Fruit fly (Drosophila melanogaster) whole organism, embryonic: ENCODE measurements around the gene Irk1.
A peak's percentile ranks its signal among the peaks of the same experiment; 100 is the strongest.

ENCODE experiments used
- ATbp ChIP-seq: fragments of 200-800 bp; sonication (Bioruptor generic); optimal IDR thresholded peaks from 2 replicates; lab custom pipeline; 2017; ENCODE audit warnings: missing biosample characterization, mild to moderate bottlenecking, missing genetic modification characterization, missing genetic modification reagents
- Atf3 ChIP-seq: fragments of 200-800 bp; sonication (Bioruptor generic); optimal IDR thresholded peaks from 3 replicates; lab custom pipeline; 2016; ENCODE audit warnings: missing biosample characterization, missing genetic modification characterization
- CG10366 ChIP-seq: fragments of 200-800 bp; sonication (Bioruptor generic); IDR thresholded peaks from 2 replicates; pipeline ENCODE4 v1.3.6; 2022; ENCODE audit warnings: missing biosample characterization, missing genetic modification characterization
- CG10431 ChIP-seq: fragments of 200-800 bp; sonication (Bioruptor generic); optimal IDR thresholded peaks from 3 replicates; lab custom pipeline; 2018; ENCODE audit warnings: missing biosample characterization, mild to moderate bottlenecking, missing genetic modification characterization
- CG10462 ChIP-seq: fragments of 200-800 bp; sonication (Bioruptor generic); optimal IDR thresholded peaks from 2 replicates; lab custom pipeline; 2016; ENCODE audit warnings: missing biosample characterization, missing genetic modification characterization
- CG12391 ChIP-seq: fragments of 200-800 bp; sonication (Bioruptor generic); optimal IDR thresholded peaks from 3 replicates; lab custom pipeline; 2018; ENCODE audit warnings: missing biosample characterization, mild to moderate bottlenecking, missing genetic modification characterization, moderate library complexity
- CG13624 ChIP-seq: fragments of 200-800 bp; sonication (Bioruptor generic); optimal IDR thresholded peaks from 2 replicates; lab custom pipeline; 2016; ENCODE audit warnings: missing biosample characterization, missing genetic modification characterization
- CG14441 ChIP-seq: fragments of 200-800 bp; sonication (Bioruptor generic); IDR thresholded peaks from 2 replicates; pipeline ENCODE4 v1.3.6; 2022; ENCODE audit warnings: missing biosample characterization, missing genetic modification characterization
- CG15696 ChIP-seq: fragments of 200-800 bp; sonication (Bioruptor generic); optimal IDR thresholded peaks from 2 replicates; lab custom pipeline; 2019; ENCODE audit warnings: missing biosample characterization, mild to moderate bottlenecking, missing genetic modification characterization, moderate library complexity
- CG30020 ChIP-seq: fragments of 200-800 bp; optimal IDR thresholded peaks from 2 replicates; lab custom pipeline; 2019; ENCODE audit warnings: missing biosample characterization, mild to moderate bottlenecking, missing genetic modification characterization, moderate library complexity
- CG4328 ChIP-seq: fragments of 200-800 bp; sonication (Bioruptor generic); optimal IDR thresholded peaks from 3 replicates; lab custom pipeline; 2017; ENCODE audit warnings: missing biosample characterization, missing genetic modification reagents, missing genetic modification characterization
- CG6683 ChIP-seq: fragments of 200-800 bp; sonication (Bioruptor generic); optimal IDR thresholded peaks from 2 replicates; lab custom pipeline; 2017; ENCODE audit warnings: missing biosample characterization, mild to moderate bottlenecking, missing genetic modification characterization, missing genetic modification reagents
- CG6689 ChIP-seq: fragments of 200-800 bp; sonication (Bioruptor generic); IDR thresholded peaks from 2 replicates; pipeline ENCODE4 v1.3.6; 2022; ENCODE audit warnings: missing biosample characterization, missing genetic modification characterization
- CG8765 ChIP-seq: fragments of 200-800 bp; sonication (Bioruptor generic); IDR thresholded peaks from 2 replicates; pipeline ENCODE4 v1.3.6; 2022; ENCODE audit warnings: missing biosample characterization, missing genetic modification characterization
- CG9727 ChIP-seq: fragments of 200-800 bp; sonication (Bioruptor generic); optimal IDR thresholded peaks from 3 replicates; lab custom pipeline; 2017; ENCODE audit warnings: missing biosample characterization, mild to moderate bottlenecking, missing genetic modification characterization
- CTCF ChIP-seq: fragments of 200-800 bp; sonication (Bioruptor generic); optimal IDR thresholded peaks from 2 replicates; lab custom pipeline; 2017; ENCODE audit warnings: missing biosample characterization, mild to moderate bottlenecking, missing genetic modification characterization, moderate library complexity
- Dbx ChIP-seq: fragments of 200-800 bp; sonication (Bioruptor generic); IDR thresholded peaks from 3 replicates; pipeline ENCODE4 v1.3.6; 2022; ENCODE audit warnings: missing biosample characterization, missing genetic modification characterization
- Deaf1 ChIP-seq: fragments of 200-800 bp; optimal IDR thresholded peaks from 3 replicates; lab custom pipeline; 2019; ENCODE audit warnings: missing biosample characterization, mild to moderate bottlenecking, missing genetic modification characterization, moderate library complexity
- Dek ChIP-seq: fragments of 200-800 bp; sonication (Bioruptor generic); optimal IDR thresholded peaks from 3 replicates; lab custom pipeline; 2019; ENCODE audit warnings: missing biosample characterization, mild to moderate bottlenecking, missing genetic modification characterization, moderate library complexity
- Ets97D ChIP-seq: fragments of 200-800 bp; sonication (Bioruptor generic); optimal IDR thresholded peaks from 3 replicates; lab custom pipeline; 2016; ENCODE audit warnings: missing biosample characterization, missing genetic modification characterization
- Gsc ChIP-seq: fragments of 200-800 bp; sonication (Bioruptor generic); IDR thresholded peaks from 2 replicates; pipeline ENCODE4 v1.3.6; 2022; ENCODE audit warnings: missing biosample characterization, missing genetic modification characterization
- HLH3B ChIP-seq: fragments of 200-800 bp; sonication (Bioruptor generic); IDR thresholded peaks from 2 replicates; pipeline ENCODE4 v1.3.6; 2022; ENCODE audit warnings: missing biosample characterization, missing genetic modification characterization
- Meics ChIP-seq: fragments of 200-800 bp; sonication (Bioruptor generic); optimal IDR thresholded peaks from 2 replicates; lab custom pipeline; 2017; ENCODE audit warnings: missing biosample characterization, mild to moderate bottlenecking, missing genetic modification characterization
- NFAT ChIP-seq: fragments of 200-800 bp; sonication (Bioruptor generic); IDR thresholded peaks from 2 replicates; pipeline ENCODE4 v1.3.6; 2022; ENCODE audit warnings: missing biosample characterization, missing genetic modification characterization
- TFAM ChIP-seq: fragments of 200-800 bp; sonication (Bioruptor generic); optimal IDR thresholded peaks from 2 replicates; lab custom pipeline; 2017; ENCODE audit warnings: missing biosample characterization, missing genetic modification characterization, inconsistent platforms
- abd-A ChIP-seq: fragments of 200-800 bp; sonication (Bioruptor generic); optimal IDR thresholded peaks from 3 replicates; lab custom pipeline; 2019; ENCODE audit warnings: missing biosample characterization, mild to moderate bottlenecking, missing genetic modification characterization, moderate library complexity
- amos ChIP-seq: fragments of 200-800 bp; sonication (Bioruptor generic); IDR thresholded peaks from 2 replicates; pipeline ENCODE4 v1.3.6; 2022; ENCODE audit warnings: missing biosample characterization, missing genetic modification characterization; ENCODE audit not compliant: partially characterized antibody
- bbx ChIP-seq: fragments of 200-800 bp; sonication (Bioruptor generic); IDR thresholded peaks from 2 replicates; pipeline ENCODE4 v1.3.6; 2022; ENCODE audit warnings: missing biosample characterization, missing genetic modification characterization; ENCODE audit not compliant: partially characterized antibody
- ci ChIP-seq: fragments of 200-800 bp; sonication (Bioruptor generic); IDR thresholded peaks from 3 replicates; pipeline ENCODE4 v1.3.6; 2022; ENCODE audit warnings: missing biosample characterization, missing genetic modification characterization
- dan ChIP-seq: fragments of 200-800 bp; sonication (Bioruptor generic); IDR thresholded peaks from 2 replicates; pipeline ENCODE4 v1.3.6; 2022; ENCODE audit warnings: missing biosample characterization, missing genetic modification characterization
- ewg ChIP-seq: fragments of 200-800 bp; sonication (Bioruptor generic); optimal IDR thresholded peaks from 3 replicates; lab custom pipeline; 2017; ENCODE audit warnings: mild to moderate bottlenecking, missing biosample characterization, missing genetic modification reagents, missing genetic modification characterization
- fd64A ChIP-seq: fragments of 200-800 bp; sonication (Bioruptor generic); optimal IDR thresholded peaks from 3 replicates; lab custom pipeline; 2018; ENCODE audit warnings: missing biosample characterization, mild to moderate bottlenecking, missing genetic modification characterization
- hkb ChIP-seq, 2 experiments: fragments of 200-800 bp in 1 of 2; fragments of >200 bp in 1 of 2; sonication (Bioruptor generic) in 1 of 2; IDR thresholded peaks in 1 of 2; optimal IDR thresholded peaks in 1 of 2; 2 replicates each; pipeline versions ENCODE4 v1.3.6 to Lab custom; 2017 to 2022; ENCODE audit warnings: missing biosample characterization in 1 of 2, missing genetic modification characterization in 1 of 2
- kah ChIP-seq: fragments of 200-800 bp; sonication (Bioruptor generic); optimal IDR thresholded peaks from 2 replicates; lab custom pipeline; 2018; ENCODE audit warnings: missing biosample characterization, mild to moderate bottlenecking, missing genetic modification characterization
- lab ChIP-seq: fragments of 200-800 bp; sonication (Bioruptor generic); optimal IDR thresholded peaks from 3 replicates; lab custom pipeline; 2017; ENCODE audit warnings: missing biosample characterization, missing genetic modification characterization, mild to moderate bottlenecking, moderate library complexity, missing genetic modification reagents
- lbe ChIP-seq: fragments of 200-800 bp; sonication (Bioruptor generic); optimal IDR thresholded peaks from 2 replicates; lab custom pipeline; 2016; ENCODE audit warnings: missing biosample characterization, mild to moderate bottlenecking, missing genetic modification characterization
- luna ChIP-seq: fragments of 200-800 bp; sonication (Bioruptor generic); optimal IDR thresholded peaks from 2 replicates; lab custom pipeline; 2016; ENCODE audit warnings: missing biosample characterization, missing genetic modification characterization
- nau ChIP-seq: fragments of 200-800 bp; sonication (Bioruptor generic); optimal IDR thresholded peaks from 3 replicates; lab custom pipeline; 2017; ENCODE audit warnings: missing biosample characterization, mild to moderate bottlenecking, missing genetic modification characterization, missing genetic modification reagents
- nom ChIP-seq: fragments of 200-800 bp; sonication (Bioruptor generic); optimal IDR thresholded peaks from 2 replicates; lab custom pipeline; 2017; ENCODE audit warnings: missing biosample characterization, missing genetic modification characterization, mild to moderate bottlenecking, moderate library complexity, missing genetic modification reagents
- otp ChIP-seq: fragments of 200-800 bp; sonication (Bioruptor generic); IDR thresholded peaks from 3 replicates; pipeline ENCODE4, ENCODE4 v1.3.6; 2022; ENCODE audit warnings: missing biosample characterization, missing genetic modification characterization
- pros ChIP-seq: fragments of 200-800 bp; sonication (Bioruptor generic); optimal IDR thresholded peaks from 3 replicates; lab custom pipeline; 2019; ENCODE audit warnings: missing biosample characterization, mild to moderate bottlenecking, missing genetic modification characterization, moderate library complexity
- sens ChIP-seq: fragments of 200-800 bp; sonication (Bioruptor generic); peaks from one replicate; lab custom pipeline; 2016; ENCODE audit warnings: missing biosample characterization, missing genetic modification characterization
- sens-2 ChIP-seq: fragments of 200-800 bp; sonication (Bioruptor generic); IDR thresholded peaks from 2 replicates; pipeline ENCODE4 v1.3.6; 2022; ENCODE audit warnings: missing biosample characterization, missing genetic modification characterization
- sima ChIP-seq: fragments of 200-800 bp; sonication (Bioruptor generic); optimal IDR thresholded peaks from 2 replicates; lab custom pipeline; 2016; ENCODE audit warnings: missing biosample characterization, missing genetic modification characterization
- tll ChIP-seq, 2 experiments: fragments of 200-800 bp in 1 of 2; fragments of >200 bp in 1 of 2; sonication (Bioruptor generic) in 1 of 2; optimal IDR thresholded peaks; 2 replicates each; lab custom pipeline; 2017 to 2019; ENCODE audit warnings: missing biosample characterization in 2 of 2, missing genetic modification characterization in 2 of 2, mild to moderate bottlenecking in 1 of 2, moderate library complexity in 1 of 2
- trem ChIP-seq: fragments of 200-800 bp; optimal IDR thresholded peaks from 3 replicates; lab custom pipeline; 2019; ENCODE audit warnings: missing biosample characterization, mild to moderate bottlenecking, missing genetic modification characterization, moderate library complexity
- vvl ChIP-seq: fragments of 200-800 bp; sonication (Bioruptor generic); IDR thresholded peaks from 2 replicates; pipeline ENCODE4 v1.3.6; 2022; ENCODE audit warnings: missing biosample characterization, missing genetic modification characterization
- wdn ChIP-seq: fragments of 200-800 bp; sonication (Bioruptor generic); IDR thresholded peaks from 2 replicates; pipeline ENCODE4 v1.3.6; 2022; ENCODE audit warnings: missing biosample characterization, missing genetic modification characterization
- zen ChIP-seq: fragments of 200-800 bp; sonication (Bioruptor generic); optimal IDR thresholded peaks from 3 replicates; lab custom pipeline; 2018; ENCODE audit warnings: missing biosample characterization, mild to moderate bottlenecking, missing genetic modification characterization, moderate library complexity

The Irk1 gene

dm6 chr3R:23156865-23157515 is 11.1 kb upstream of the Irk1 start (continued):
- no peak for TF ChIP-seq hkb (optimal IDR thresholded peaks at IDR 0.05; lab: Kevin White, UChicago)
- TF ChIP-seq hkb (GFP tag; IDR thresholded peaks at IDR 0.05; lab: Robert Waterston, UW), result peak; percentile 34; the same call in 1 of the 2 replicates
- peak; percentile 54 for TF ChIP-seq ATbp (GFP tag; lab: Kevin White, UChicago)
- peak; percentile 80 for TF ChIP-seq CG10431 (GFP tag; lab: Kevin White, UChicago)
- peak; percentile 12 for TF ChIP-seq Ets97D
- TF ChIP-seq luna (GFP tag; lab: Kevin White, UChicago), result no peak
- TF ChIP-seq HLH3B (GFP tag; lab: Robert Waterston, UW), result no peak
- peak; percentile 44 for TF ChIP-seq fd64A (GFP tag; lab: Kevin White, UChicago)
- peak; percentile 9 for TF ChIP-seq Meics (GFP tag; lab: Kevin White, UChicago)
- TF ChIP-seq sima, result no peak
- TF ChIP-seq Deaf1 (tag; lab: Kevin White, UChicago), result peak; percentile 21
- TF ChIP-seq CTCF, result no peak
- TF ChIP-seq Dbx (GFP tag; lab: Robert Waterston, UW), result no peak
- TF ChIP-seq lbe, result peak; percentile 2
- no peak for TF ChIP-seq sens-2 (GFP tag; lab: Robert Waterston, UW)
- TF ChIP-seq wdn (GFP tag; lab: Robert Waterston, UW), result 0 out of 2 replicates have a peak, but pooled peaks have one; percentile 29
- peak; percentile 4; the same call in 1 of the 2 replicates for TF ChIP-seq amos (GFP tag; lab: Robert Waterston, UW)
- peak; percentile 54 for TF ChIP-seq bbx
- TF ChIP-seq CG9727 (GFP tag; lab: Kevin White, UChicago), result peak; percentile 10
- TF ChIP-seq Gsc (GFP tag; lab: Robert Waterston, UW), result no peak
- TF ChIP-seq dan (GFP tag; lab: Robert Waterston, UW), result no peak
- no peak for TF ChIP-seq CG10366 (GFP tag; lab: Robert Waterston, UW)
- TF ChIP-seq CG12391, result no peak
- TF ChIP-seq otp (GFP tag; lab: Robert Waterston, UW), result no peak
- TF ChIP-seq nau (GFP tag; lab: Kevin White, UChicago), result peak; percentile 28
- TF ChIP-seq nom (GFP tag; lab: Kevin White, UChicago), result peak; percentile 77
- TF ChIP-seq CG14441 (GFP tag; lab: Robert Waterston, UW), result no peak
- TF ChIP-seq vvl, result 0 out of 2 replicates have a peak, but pooled peaks have one; percentile 21
- no peak for TF ChIP-seq CG8765 (GFP tag; lab: Robert Waterston, UW)
- peak; percentile 3 for TF ChIP-seq CG4328
- TF ChIP-seq lab (GFP tag; lab: Kevin White, UChicago), result peak; percentile 23
- 0 out of 2 replicates have a peak, but pooled peaks have one; percentile 25 for TF ChIP-seq CG6689
- TF ChIP-seq NFAT (GFP tag; lab: Robert Waterston, UW), result no peak
- peak; percentile 13 for TF ChIP-seq Dek (tag; lab: Kevin White, UChicago)
- TF ChIP-seq sens (GFP tag; lab: Kevin White, UChicago), result peak; percentile 54
- peak; percentile 5 for TF ChIP-seq CG15696
- peak; percentile 63 for TF ChIP-seq pros (GFP tag; lab: Kevin White, UChicago)
- no peak for TF ChIP-seq ewg (GFP tag; lab: Kevin White, UChicago)
- TF ChIP-seq zen (tag; lab: Kevin White, UChicago), result peak; percentile 2
- peak; percentile 49; the same call in 1 of the 3 replicates for TF ChIP-seq ci (GFP tag; lab: Robert Waterston, UW)
- peak; percentile 19 for TF ChIP-seq trem
- TF ChIP-seq CG10462 (GFP tag; lab: Kevin White, UChicago), result peak; percentile 4
- TF ChIP-seq abd-A (tag; lab: Kevin White, UChicago), result peak; percentile 91
- peak; percentile 24 for TF ChIP-seq CG6683 (GFP tag; lab: Kevin White, UChicago)
- no peak for TF ChIP-seq TFAM (GFP tag; lab: Kevin White, UChicago)
- no peak for TF ChIP-seq CG30020
- TF ChIP-seq tll (GFP tag; optimal IDR thresholded peaks at IDR 0.05; lab: Kevin White, UChicago), result peak in 1 of 2 experiments; percentile 71
- peak; percentile 97 for TF ChIP-seq CG13624 (GFP tag; lab: Kevin White, UChicago)
- peak; percentile 83 for TF ChIP-seq kah (GFP tag; lab: Kevin White, UChicago)
- TF ChIP-seq Atf3 (GFP tag; lab: Kevin White, UChicago), result peak; percentile 5
